Worm (Caenorhabditis elegans): ENCODE measurements around the gene tag-325.
"Not testable (repeated sequence)": the region's sequence is repeated elsewhere in the genome, so short reads cannot be mapped to it uniquely, and the experiment has no call there.

The tag-325 gene

DNA sequence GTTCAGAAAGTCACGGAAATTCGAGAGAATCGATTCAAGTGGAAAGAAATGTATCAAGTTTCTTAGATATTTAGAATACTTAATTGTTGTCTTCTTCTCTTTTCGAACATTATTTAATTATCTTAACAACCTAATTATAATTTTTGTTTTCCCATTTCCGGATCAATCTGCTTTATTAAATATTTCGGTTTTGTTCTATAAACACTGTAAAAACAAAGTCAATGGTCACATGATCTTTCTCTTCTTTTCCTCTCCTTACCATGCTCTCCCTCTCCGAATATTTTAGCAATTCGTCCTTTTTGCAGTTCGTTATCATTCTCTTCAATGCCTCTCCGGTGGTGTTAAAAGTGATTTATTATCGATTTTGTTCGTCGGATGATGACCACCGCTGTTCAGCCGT lies at the start of gene tag-325:
tag-325 (plus strand) TSS at position 301 of the 400 bp plus-strand sequence.
- no peak for TF ChIP-seq unc-62 (GFP tag; optimal IDR thresholded peaks at IDR 0.05)

DNA sequence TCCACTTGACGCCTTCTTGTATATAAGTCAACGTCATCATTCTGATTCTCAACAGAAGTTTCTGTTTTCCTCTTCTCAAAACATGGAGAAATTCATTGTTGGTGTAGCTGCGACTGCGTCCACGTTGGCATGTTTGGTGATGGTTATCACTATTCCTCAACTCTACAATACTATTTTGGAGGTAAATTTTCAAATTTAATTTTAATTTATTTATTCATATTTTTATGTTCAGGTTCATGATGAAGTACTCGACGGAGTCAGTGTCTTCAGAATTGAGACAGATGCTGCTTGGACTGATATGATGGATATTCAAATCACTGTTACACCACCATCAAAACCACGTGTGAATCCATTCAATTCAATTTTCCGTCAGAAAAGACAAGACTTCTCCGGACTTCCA lies 48.5 kb upstream of the tag-325 start, which contains the start of gene col-89:
col-89 (plus strand) TSS at position 19 of the 400 bp plus-strand sequence.
- TF ChIP-seq unc-62 (GFP tag; optimal IDR thresholded peaks at IDR 0.05), result no peak

DNA sequence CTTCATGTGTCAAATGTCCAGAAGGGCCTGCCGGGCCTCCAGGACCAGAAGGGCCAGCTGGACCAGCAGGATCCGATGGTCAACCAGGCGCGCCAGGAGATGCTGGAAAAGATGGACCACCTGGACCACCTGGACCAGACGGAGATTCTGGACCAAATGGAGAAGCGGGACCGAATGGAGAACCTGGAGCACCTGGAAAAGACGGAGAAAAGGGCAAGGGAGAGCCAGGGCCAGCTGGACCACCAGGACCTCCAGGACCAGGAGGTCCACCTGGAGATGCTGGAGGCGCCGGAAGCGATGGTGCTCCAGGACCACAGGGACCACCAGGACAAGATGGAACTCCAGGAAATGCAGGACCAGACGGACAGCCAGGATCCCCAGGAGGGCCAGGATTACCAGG lies 48.0 kb upstream of the tag-325 start:
- TF ChIP-seq unc-62 (GFP tag; optimal IDR thresholded peaks at IDR 0.05), result no peak

DNA sequence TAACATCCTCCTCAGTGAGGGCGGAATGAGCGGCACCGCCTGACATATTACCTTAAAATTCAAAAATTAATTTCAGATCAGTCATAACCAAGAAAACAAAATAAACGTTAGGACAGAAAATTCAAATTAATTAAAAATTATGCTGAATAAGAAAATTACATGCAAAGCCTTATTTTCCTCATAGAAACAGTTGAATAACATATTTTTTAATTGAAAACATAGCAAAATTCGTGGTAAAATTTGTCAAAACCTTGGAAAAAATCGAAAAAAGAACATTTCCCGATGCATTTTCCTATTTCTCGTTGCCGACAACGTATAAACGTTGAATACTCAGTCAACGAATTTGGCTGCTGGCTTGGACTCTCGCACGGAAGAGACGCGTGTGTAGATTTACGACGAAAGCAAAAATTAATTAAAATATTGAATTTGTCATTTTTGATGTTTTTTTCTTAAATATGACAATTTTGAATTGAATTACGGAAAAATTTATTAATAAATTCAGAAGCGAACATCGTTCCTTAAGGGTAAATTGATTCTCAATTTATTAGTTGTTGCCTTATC lies 42.6 kb upstream of the tag-325 start, which contains the start of the genes rps-0 and rbg-3:
rps-0 (minus strand) TSS at position 51 of the 561 bp plus-strand sequence.
rbg-3 (plus strand) TSS at position 424 of the 561 bp plus-strand sequence.
- TF ChIP-seq unc-62 (GFP tag; optimal IDR thresholded peaks at IDR 0.05), result no peak

DNA sequence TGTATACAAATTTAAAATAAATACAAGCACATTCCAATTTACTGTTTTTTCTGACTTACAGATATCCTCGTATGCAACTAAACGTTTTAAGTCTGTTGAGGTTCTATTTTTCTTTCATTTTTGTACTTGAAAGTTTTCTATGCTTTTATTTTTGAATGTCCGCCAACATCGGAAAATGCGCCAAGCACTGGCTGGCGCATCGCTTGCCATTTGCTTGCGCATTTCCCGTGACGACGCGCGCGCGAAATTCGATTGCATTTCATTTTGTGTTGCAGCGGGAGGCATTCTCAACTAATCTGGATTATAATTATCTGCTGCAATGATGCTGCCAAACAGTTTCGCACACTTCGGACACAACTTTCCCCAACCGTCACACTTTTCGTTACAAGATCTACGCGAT lies 39.7 kb upstream of the tag-325 start, which contains the start of gene fbxl-2:
fbxl-2 (plus strand) TSS at position 278 of the 400 bp plus-strand sequence.
- TF ChIP-seq unc-62 (GFP tag; optimal IDR thresholded peaks at IDR 0.05), result no peak

DNA sequence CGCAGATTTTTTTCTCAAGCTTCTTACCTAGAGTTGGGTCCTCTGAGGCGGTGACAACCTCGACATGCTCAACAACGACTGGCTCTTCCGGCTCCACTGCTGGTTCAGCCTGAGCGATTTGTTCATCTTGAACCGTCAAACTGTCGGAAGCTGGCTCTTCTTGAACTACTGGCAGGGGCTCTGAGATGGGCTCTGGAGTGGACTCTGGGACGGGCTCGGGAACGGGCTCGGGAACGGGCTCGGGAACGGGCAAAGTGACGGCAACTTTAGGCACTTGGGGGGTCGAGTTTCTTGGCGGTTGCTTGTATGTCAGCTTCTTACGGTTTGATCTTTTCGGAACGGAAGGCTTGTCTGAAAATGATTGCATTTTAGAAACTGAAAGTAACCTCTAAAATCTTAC lies 33.8 kb upstream of the tag-325 start:
- TF ChIP-seq unc-62 (GFP tag; optimal IDR thresholded peaks at IDR 0.05), result no peak

DNA sequence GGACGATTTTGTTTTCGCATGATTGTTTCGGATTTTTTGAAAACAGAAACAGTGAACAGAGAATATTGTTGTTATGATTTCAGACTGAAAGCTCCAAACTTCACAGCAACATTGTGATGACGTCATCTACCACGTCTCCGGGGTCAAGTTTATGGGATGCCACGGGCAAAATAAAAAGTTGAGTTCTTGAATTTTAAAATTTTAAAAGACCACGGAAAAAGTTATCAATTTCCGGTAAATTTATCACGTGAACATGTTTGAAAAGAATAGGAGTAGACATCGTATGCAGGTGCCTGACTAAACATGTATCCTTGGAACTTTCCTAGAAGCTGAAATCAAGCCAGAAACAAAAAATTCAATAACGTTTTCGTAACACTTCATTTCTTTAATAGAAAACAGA lies 33.1 kb upstream of the tag-325 start, which contains the start of gene B0393.4:
B0393.4 (minus strand) TSS at position 101 of the 400 bp plus-strand sequence.
- TF ChIP-seq unc-62 (GFP tag; optimal IDR thresholded peaks at IDR 0.05), result no peak

DNA sequence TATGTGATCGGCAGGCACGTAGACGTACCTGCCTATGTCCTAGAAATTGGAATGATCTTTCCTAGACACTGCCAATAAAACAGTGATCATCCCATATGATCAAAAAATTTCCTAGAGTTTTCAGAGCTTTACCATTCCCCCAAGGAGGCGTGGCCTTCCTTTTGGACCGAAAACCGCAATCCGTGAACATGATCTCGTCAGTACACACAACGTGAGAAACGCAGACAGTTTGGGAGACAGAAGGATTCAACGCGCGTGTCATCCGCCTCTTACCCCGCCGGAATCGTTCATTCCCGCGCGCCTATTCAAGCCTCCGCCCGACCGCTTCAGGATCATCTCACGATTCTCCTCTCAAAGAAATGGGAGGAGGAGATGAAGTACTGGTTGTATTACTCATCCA lies 31.2 kb upstream of the tag-325 start, which contains the start of gene B0393.5:
B0393.5 (plus strand) TSS at position 301 of the 400 bp plus-strand sequence.
- no peak for TF ChIP-seq unc-62 (GFP tag; optimal IDR thresholded peaks at IDR 0.05)

DNA sequence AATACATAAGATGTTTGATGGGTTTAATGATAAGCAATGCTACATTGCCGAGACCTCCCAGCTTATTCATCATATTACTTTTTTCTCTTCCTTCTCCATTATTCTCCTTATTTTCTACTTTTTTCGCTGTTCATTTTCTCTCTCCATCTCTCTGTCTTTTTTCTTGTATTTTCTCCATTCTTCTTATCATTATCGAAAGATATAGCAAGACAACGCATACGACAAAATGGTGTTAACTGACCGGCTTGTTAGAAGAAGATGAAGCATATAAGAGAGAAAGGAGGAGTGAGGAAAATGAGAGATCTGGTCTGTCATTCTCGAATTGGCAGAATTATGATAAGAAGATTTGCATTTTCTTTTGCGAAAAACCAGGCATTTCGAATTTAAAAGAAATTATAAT lies 29.8 kb upstream of the tag-325 start:
- no peak for TF ChIP-seq unc-62 (GFP tag; optimal IDR thresholded peaks at IDR 0.05)

DNA sequence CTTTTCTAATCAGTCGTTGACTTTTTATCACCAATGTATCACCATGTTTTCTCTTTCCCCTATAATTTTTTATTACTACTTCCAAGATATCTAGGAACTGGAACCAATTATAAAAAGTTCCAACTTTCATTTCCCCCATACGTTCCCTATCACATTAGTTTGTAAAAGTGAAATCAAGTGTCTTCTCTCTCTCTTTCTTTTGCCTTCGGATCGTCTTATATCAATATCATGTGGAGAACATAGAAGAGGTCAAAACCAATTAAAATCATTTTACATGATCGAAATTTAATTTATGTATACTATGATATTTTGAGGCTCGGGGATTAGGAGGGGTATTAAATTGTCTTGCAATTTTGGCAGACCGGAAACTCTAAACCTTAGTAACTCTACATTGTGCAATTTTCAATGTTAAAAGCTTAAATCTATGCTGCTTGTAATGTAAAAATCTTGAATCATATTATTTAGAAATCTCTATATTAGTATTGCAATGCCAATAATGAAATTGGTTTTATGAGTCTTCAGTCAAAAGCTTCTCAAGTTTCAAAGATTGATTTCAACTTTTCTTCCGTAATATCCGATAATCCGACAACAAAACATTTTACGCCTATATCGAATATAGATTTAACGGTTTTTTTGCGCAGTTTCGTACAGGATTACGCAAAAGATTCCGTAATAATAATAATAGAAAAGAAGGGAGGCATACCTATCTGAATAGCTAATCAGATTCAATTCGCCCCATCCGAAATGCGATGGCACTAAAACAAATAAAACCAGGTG lies 28.6 kb upstream of the tag-325 start:
- TF ChIP-seq unc-62 (GFP tag; optimal IDR thresholded peaks at IDR 0.05), result no peak

DNA sequence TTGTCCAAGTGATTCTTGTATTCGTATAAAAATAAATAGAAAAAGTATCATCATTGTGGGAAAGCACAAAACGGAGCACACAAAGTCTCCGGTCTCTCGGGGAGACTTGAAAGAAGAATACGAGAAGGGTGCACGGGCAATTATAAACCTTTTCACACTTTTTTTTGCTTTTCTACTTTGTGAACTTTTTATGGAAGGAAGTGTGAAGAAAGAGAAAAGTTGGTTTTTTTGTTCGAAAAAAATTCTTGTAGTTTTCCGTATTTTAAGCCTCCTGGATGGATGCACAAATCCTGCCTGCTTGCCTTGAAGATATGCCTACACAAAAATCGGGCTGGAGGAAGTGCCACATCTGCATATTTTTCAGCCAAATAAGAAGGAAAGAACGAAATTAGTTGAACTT lies 18.6 kb upstream of the tag-325 start, which contains the start of gene B0393.7:
B0393.7 (minus strand) TSS at position 101 of the 400 bp plus-strand sequence.
- no peak for TF ChIP-seq unc-62 (GFP tag; optimal IDR thresholded peaks at IDR 0.05)

DNA sequence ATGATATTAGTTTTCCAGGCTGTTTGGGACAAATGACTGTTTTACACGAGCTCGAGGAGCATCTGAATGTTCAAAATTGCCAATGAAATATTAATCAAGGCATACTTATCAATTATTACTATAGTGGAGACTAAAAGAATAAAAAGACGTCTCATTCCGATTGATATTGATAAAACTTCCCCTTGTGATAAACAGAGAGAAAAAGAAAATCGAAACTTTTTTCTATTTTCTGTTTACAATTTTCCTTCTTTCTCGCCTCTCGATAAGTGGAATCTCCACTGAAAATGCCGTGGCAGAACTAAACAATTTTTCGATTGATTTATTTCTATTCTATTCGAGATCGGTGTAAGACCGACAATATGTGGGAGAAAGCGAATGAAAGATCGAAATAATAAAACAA lies 16.8 kb upstream of the tag-325 start, which contains the start of gene B0393.9:
B0393.9 (minus strand) TSS at position 303 of the 400 bp plus-strand sequence.
- TF ChIP-seq unc-62 (GFP tag; optimal IDR thresholded peaks at IDR 0.05), result no peak

DNA sequence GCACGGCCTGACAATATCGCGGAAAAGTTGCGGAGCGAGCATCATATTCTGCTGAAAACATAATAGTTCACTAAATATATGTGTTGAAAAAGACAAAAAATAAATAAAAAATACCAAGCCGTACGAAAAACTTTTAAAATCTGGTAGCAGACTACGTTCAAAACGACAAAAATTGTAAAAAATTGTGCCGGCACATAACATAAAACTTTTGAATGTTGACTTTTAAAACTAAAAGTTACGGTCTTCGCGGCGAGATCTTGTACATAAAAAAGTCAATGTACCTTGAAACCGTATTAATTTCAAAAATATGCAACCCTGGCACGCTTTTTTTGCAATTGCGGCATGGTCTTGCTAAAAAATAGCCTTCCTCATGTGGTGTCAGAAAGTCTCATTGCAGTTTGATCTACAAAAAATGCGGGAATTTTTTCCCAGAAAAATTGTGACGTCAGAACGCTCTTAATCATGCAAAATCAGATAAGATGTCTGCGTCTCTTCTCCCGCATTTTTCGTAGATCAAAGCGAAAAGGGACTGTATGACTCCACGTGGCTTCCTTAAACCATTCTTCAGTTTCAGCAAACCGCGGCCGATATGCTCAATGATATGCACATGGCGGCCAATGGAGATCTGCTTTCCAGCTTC lies 14.6 kb upstream of the tag-325 start, which contains the start of the genes gex-5 and C38D4.10:
gex-5 (minus strand) TSS at position 51 of the 640 bp plus-strand sequence.
C38D4.10 (plus strand) TSS at position 590 of the 640 bp plus-strand sequence.
- not testable (repeated sequence) for TF ChIP-seq unc-62 (GFP tag; optimal IDR thresholded peaks at IDR 0.05)

DNA sequence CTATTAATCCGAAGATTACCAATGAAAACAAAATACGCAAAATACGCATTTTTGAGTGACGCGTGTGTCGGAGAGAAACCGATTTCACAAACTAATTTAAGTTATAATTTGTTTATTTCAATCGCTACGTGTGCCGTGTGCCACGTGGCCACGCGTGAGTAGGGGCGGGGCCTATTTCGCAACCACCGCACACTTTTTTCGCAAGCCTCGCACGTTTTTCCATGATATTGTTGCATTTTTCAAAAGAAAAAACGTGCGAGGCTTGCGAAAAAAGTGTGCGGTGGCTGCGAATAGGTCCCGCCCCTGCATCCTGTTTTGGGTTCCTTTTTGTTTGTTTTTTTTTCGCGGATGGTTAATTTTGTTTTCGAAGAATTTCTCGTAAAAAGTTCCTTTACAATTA lies 11.5 kb upstream of the tag-325 start, which contains the start of gene enu-3.2:
enu-3.2 (minus strand) TSS at position 105 of the 400 bp plus-strand sequence.
- TF ChIP-seq unc-62 (GFP tag; optimal IDR thresholded peaks at IDR 0.05), result not testable (repeated sequence)

DNA sequence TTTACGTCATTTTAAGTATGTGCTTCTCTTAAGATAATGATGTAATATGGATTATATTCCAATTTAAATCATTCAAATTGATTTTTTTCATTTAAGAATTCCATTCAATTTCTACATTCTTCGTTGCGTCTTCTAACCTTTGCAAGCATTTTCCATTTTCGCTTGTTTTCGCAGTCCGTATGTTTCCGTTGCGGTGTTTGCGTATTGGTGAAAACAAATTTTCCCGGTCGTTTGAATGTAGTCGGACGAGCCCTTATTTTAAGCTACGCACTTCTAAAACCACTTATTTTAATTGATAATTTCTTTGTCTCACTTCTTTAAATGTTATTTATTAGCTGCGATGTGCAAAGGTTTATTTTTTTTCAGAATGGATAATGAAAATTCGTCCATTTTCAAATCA lies 10.9 kb upstream of the tag-325 start, which contains the start of gene mel-28:
mel-28 (plus strand) TSS at position 367 of the 400 bp plus-strand sequence.
- no peak for TF ChIP-seq unc-62 (GFP tag; optimal IDR thresholded peaks at IDR 0.05)
